Worm (Caenorhabditis elegans) whole organism, L3 larva: Measurements from ENCODE around the gene H06I04.3.

ENCODE experiments used
- R02D3.7 ChIP-seq: fragments of 150-350 bp; optimal IDR thresholded peaks from 2 replicates; lab custom pipeline; 2014; ENCODE audit warnings: missing biosample characterization, missing genetic modification characterization
- aly-2 ChIP-seq: fragments of 150-350 bp; optimal IDR thresholded peaks from 2 replicates; lab custom pipeline; 2014; ENCODE audit warnings: missing biosample characterization, missing genetic modification characterization
- ama-1 ChIP-seq: fragments of 150-350 bp; optimal IDR thresholded peaks from 2 replicates; lab custom pipeline; 2018
- ceh-16 ChIP-seq: sonication (generic microtip); optimal IDR thresholded peaks from 2 replicates; lab custom pipeline; 2017; ENCODE audit warnings: missing biosample characterization, missing genetic modification characterization
- elt-2 ChIP-seq: sonication (generic microtip); optimal IDR thresholded peaks from 2 replicates; lab custom pipeline; 2016; ENCODE audit warnings: missing genetic modification reagents, mild to moderate bottlenecking, missing genetic modification characterization, missing compliant biosample characterization
- nfya-1 ChIP-seq: sonication (generic microtip); optimal IDR thresholded peaks from 2 replicates; lab custom pipeline; 2017; ENCODE audit warnings: missing genetic modification characterization, mild to moderate bottlenecking, missing compliant biosample characterization, antibody characterized with exemption, moderate library complexity; ENCODE audit not compliant: insufficient read depth
- nhr-25 ChIP-seq: sonication (generic microtip); optimal IDR thresholded peaks from 2 replicates; lab custom pipeline; 2017; ENCODE audit warnings: missing biosample characterization, missing genetic modification characterization
- unc-62 ChIP-seq: fragments of 150-350 bp; sonication (generic microtip); optimal IDR thresholded peaks from 4 replicates; lab custom pipeline; 2014; ENCODE audit warnings: missing biosample characterization, missing genetic modification reagents, missing genetic modification characterization
- zag-1 ChIP-seq: fragments of 150-350 bp; optimal IDR thresholded peaks from 2 replicates; lab custom pipeline; 2014; ENCODE audit warnings: missing biosample characterization, missing genetic modification characterization

ce11 chrIII:3029822-3030221 lies 40.5 kb upstream of the H06I04.3 start:
- TF ChIP-seq zag-1 (tag; lab: Kevin White, UChicago) (no peak), ama-1 (lab: Kevin White, UChicago) (no peak), nfya-1 (no peak), unc-62 (no peak), R02D3.7 (no peak), aly-2 (no peak), nhr-25 (tag; lab: Kevin White, UChicago) (no peak), ceh-16 (tag; lab: Kevin White, UChicago) (no peak), elt-2 (peak; percentile 15)
